Worm (Caenorhabditis elegans): Measurements from ENCODE around the gene ddl-3.

ddl-3 gene

DNA sequence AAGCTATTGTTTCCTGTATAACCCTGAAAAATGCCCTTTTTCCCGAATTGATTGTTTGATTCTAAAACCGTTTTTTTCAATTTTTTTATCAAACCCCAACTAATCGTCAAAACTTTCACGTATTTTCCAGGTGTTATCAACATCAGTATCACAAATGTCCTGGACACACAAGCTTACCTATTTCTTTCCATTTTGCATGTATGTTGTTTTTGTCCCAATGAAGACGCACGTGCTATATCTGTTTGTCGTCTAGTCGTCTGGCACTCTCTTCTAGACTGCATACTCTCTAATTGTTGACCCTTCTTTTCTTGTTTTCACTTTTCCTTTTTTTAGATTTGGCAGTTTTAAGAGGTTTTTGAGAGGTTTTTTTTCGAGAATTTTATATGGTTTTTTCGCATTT lies 47.9 kb downstream of the ddl-3 start (continued):
- TF ChIP-seq elt-2 (tag; optimal IDR thresholded peaks at IDR 0.05) (peak; percentile 92), ceh-9 (tag; optimal IDR thresholded peaks at IDR 0.05) (no peak), skn-1 (tag; optimal IDR thresholded peaks at IDR 0.05) (no peak), ama-1 (optimal IDR thresholded peaks at IDR 0.05) (no peak), nhr-237 (tag; optimal IDR thresholded peaks at IDR 0.05) (no peak), nhr-43 (tag; optimal IDR thresholded peaks at IDR 0.05; ENCODE audit: poor library complexity, severe bottlenecking) (peak; percentile 47), mdl-1 (tag; optimal IDR thresholded peaks at IDR 0.05) (peak; percentile 90), nhr-76 (tag; optimal IDR thresholded peaks at IDR 0.05) (no peak), zag-1 (tag; optimal IDR thresholded peaks at IDR 0.05) (no peak), unc-62 (GFP tag; optimal IDR thresholded peaks at IDR 0.05) (no peak)

DNA sequence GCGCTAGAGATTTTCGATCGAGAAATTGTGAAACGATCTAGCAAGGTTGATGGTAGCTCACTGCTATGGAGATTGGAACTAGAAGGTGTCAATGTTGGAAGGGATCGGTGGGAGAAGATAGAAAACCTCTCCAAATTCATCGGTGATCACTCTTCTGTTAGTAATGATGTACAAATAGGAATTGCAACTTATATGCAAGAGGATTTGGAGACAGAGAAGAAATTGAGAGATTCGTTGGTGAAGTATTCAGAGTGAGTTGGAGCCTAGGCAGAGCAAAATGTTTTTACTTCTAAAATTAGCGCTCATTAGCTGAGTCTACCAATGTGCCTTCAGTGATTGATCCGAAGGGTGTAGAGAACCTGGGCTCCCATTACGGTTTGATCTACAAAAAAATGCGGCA lies 49.9 kb downstream of the ddl-3 start:
- TF ChIP-seq snpc-4 (tag; optimal IDR thresholded peaks at IDR 0.05) (no peak), nhr-12 (tag; optimal IDR thresholded peaks at IDR 0.05) (no peak), nhr-25 (tag; optimal IDR thresholded peaks at IDR 0.05) (no peak), nhr-67 (tag; optimal IDR thresholded peaks at IDR 0.05) (no peak), elt-1 (tag; optimal IDR thresholded peaks at IDR 0.05) (no peak), ZK546.5 (tag; optimal IDR thresholded peaks at IDR 0.05) (no peak), fkh-10 (GFP tag; optimal IDR thresholded peaks at IDR 0.05) (no peak), nhr-28 (tag; optimal IDR thresholded peaks at IDR 0.05) (no peak), elt-3 (tag; optimal IDR thresholded peaks at IDR 0.05) (no peak), ztf-4 (tag; optimal IDR thresholded peaks at IDR 0.05) (no peak), hmg-11 (tag; optimal IDR thresholded peaks at IDR 0.05) (no peak), nfya-1 (tag; optimal IDR thresholded peaks at IDR 0.05; ENCODE audit: insufficient read depth) (no peak), daf-12 (tag; optimal IDR thresholded peaks at IDR 0.05) (no peak), mdl-1 (tag; optimal IDR thresholded peaks at IDR 0.05) (no peak), ztf-11 (tag; optimal IDR thresholded peaks at IDR 0.05) (no peak), tbx-2 (tag; optimal IDR thresholded peaks at IDR 0.05) (no peak), ceh-16 (tag; optimal IDR thresholded peaks at IDR 0.05) (no peak)

DNA sequence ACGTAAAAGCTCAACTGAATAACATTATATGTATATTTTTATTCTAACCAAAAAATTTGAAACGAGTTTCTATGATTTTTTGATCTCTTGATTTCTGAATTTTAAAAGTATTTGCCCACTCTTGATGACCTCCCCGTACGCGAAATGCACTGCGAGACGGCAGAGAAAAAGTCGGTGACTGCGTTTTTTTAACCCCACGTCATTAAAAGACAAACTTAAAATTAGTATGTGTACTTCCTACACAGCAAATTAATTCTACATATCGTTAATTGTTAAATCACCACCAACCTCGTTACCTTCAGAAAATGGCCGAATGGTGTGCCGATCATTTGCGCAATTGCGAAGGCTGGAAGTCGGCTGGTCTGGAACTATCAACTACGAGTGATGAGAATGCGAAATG lies 51.7 kb downstream of the ddl-3 start, which contains the start of gene Y54G11A.4:
TSS of gene Y54G11A.4 (plus strand) at position 301 of the 400 bp plus-strand sequence.
- TF ChIP-seq ama-1 (optimal IDR thresholded peaks at IDR 0.05) (no peak), fos-1 (tag; optimal IDR thresholded peaks at IDR 0.05) (no peak), mml-1 (tag; optimal IDR thresholded peaks at IDR 0.05) (no peak), lin-39 (tag; optimal IDR thresholded peaks at IDR 0.05) (no peak), pha-4 (tag; optimal IDR thresholded peaks at IDR 0.05) (peak; percentile 40), ceh-16 (tag; optimal IDR thresholded peaks at IDR 0.05) (no peak), zag-1 (tag; optimal IDR thresholded peaks at IDR 0.05) (no peak)

DNA sequence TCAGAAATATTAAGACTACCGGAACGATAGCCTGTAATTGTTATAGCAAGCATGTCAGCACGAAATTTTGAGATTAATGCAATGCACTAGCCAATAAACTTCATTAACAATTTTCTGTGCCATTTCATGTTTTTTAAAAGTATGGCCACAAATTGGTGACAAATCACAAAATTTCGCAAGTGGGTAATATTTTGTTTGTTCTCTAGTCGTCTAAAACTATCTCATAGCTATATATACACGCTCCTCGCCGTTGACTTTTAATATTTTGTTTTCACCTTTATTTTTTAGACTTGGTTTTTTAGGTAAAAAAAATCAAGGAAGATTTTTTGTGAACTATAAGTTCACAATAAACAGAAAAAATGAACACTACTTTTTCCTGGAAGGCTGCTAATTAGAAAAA lies 53.4 kb downstream of the ddl-3 start:
- TF ChIP-seq elt-2 (tag; optimal IDR thresholded peaks at IDR 0.05): peak; percentile 29
- TF ChIP-seq skn-1 (tag; optimal IDR thresholded peaks at IDR 0.05): peak; percentile 33
- TF ChIP-seq tbx-2 (tag; optimal IDR thresholded peaks at IDR 0.05): no peak
- no peak for TF ChIP-seq sea-2 (GFP tag; optimal IDR thresholded peaks at IDR 0.05)
- no peak for TF ChIP-seq ceh-82 (tag; optimal IDR thresholded peaks at IDR 0.05)
- peak; percentile 81 for TF ChIP-seq pha-4 (tag; optimal IDR thresholded peaks at IDR 0.05)
- TF ChIP-seq nhr-77 (tag; optimal IDR thresholded peaks at IDR 0.05): no peak
- peak; percentile 53 for TF ChIP-seq pqm-1 (tag; optimal IDR thresholded peaks at IDR 0.05)

Data from whole organism, L3 larva.